Worm (Caenorhabditis elegans) whole organism, L4/young adult: ENCODE results near the gene clec-171.
A peak's percentile ranks its signal among the peaks of the same experiment; 100 is the strongest.

ENCODE experiments used
- W03F9.2 ChIP-seq: fragments of 150-350 bp; optimal IDR thresholded peaks from 2 replicates; lab custom pipeline; 2014; ENCODE audit warnings: missing biosample characterization, missing genetic modification characterization
- dao-5 ChIP-seq: sonication (generic microtip); optimal IDR thresholded peaks from 2 replicates; lab custom pipeline; 2016; ENCODE audit warnings: missing genotype, missing genetic modification characterization, moderate library complexity, missing compliant biosample characterization
- him-1 ChIP-seq: sonication (generic microtip); optimal IDR thresholded peaks from 2 replicates; lab custom pipeline; 2016; ENCODE audit warnings: missing genotype, missing genetic modification reagents, missing genetic modification characterization, missing compliant biosample characterization

The clec-171 gene

ce11 chrIV:1407049-1407448 lies 20.1 kb downstream of the clec-171 start:
- no peak for TF ChIP-seq dao-5 (tag; lab: Kevin White, UChicago)
- TF ChIP-seq W03F9.2 (tag; lab: Kevin White, UChicago) = no peak
- TF ChIP-seq him-1 (tag; lab: Kevin White, UChicago) = no peak

- no peak for TF ChIP-seq dao-5 (tag; lab: Kevin White, UChicago)
- TF ChIP-seq W03F9.2 (tag; lab: Kevin White, UChicago) = no peak
- no peak for TF ChIP-seq him-1 (tag; lab: Kevin White, UChicago)
Observed at ce11 chrIV:1406267-1406666, 20.9 kb downstream of the clec-171 start, which contains the start of gene spp-31. spp-31 (plus strand) TSS chrIV:1406567.

- no peak for TF ChIP-seq W03F9.2 (tag; lab: Kevin White, UChicago)
- TF ChIP-seq dao-5 (tag; lab: Kevin White, UChicago) = no peak
- TF ChIP-seq him-1 (tag; lab: Kevin White, UChicago) = no peak
Observed at ce11 chrIV:1405780-1406179, 21.4 kb downstream of the clec-171 start.

DNA sequence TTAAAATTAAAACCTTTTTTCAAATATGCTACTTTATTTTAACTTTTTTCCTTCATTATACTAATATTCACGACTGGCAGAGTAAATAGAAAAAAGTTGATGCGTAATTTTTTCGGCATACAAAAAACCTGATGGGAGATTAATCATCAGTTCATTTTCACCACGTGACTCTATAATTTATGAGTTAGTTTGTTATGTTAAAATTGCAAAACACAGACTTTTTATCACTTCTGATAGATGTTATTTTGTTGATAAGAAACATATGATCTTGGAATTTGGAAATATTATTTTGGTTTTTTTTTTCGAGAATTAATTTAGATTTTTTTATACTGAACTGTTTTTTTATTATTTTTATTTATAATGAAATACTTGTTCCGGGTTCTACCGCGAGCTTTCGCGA lies 23.2 kb downstream of the clec-171 start:
- TF ChIP-seq W03F9.2 (tag; lab: Kevin White, UChicago) = no peak

DNA sequence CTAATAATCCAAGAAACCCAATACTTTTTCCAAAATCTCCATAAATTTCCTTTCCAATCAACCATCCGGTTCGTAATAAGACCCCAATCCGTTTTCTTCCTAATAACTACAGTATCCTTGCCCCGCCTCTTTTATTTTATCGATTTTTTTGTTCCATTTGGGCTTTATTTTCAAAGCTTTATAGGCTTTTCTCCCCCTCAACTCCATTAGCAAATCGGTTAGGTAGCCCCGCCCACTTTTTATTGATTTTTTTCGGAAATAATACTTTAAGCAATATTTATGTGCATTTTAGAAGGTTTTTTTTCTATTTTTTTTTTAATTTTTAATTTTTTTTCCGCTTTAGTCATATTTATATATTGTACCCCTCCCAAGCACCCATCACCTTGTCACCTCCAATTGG lies 27.2 kb downstream of the clec-171 start:
- TF ChIP-seq dao-5 (tag; lab: Kevin White, UChicago) = no peak
- no peak for TF ChIP-seq him-1 (tag; lab: Kevin White, UChicago)
- no peak for TF ChIP-seq W03F9.2 (tag; lab: Kevin White, UChicago)

- TF ChIP-seq dao-5 (tag; lab: Kevin White, UChicago) (no peak), W03F9.2 (tag; lab: Kevin White, UChicago) (no peak), him-1 (tag; lab: Kevin White, UChicago) (no peak)
Observed at ce11 chrIV:1397895-1398294, 29.3 kb downstream of the clec-171 start.

- TF ChIP-seq W03F9.2 (tag; lab: Kevin White, UChicago) (no peak), dao-5 (tag; lab: Kevin White, UChicago) (no peak), him-1 (tag; lab: Kevin White, UChicago) (no peak)
Observed at ce11 chrIV:1394077-1394476, 33.1 kb downstream of the clec-171 start.

- no peak for TF ChIP-seq W03F9.2 (tag; lab: Kevin White, UChicago)
- no peak for TF ChIP-seq dao-5 (tag; lab: Kevin White, UChicago)
- TF ChIP-seq him-1 (tag; lab: Kevin White, UChicago) = no peak
Observed at ce11 chrIV:1391446-1391845, 35.7 kb downstream of the clec-171 start.

- TF ChIP-seq him-1 (tag; lab: Kevin White, UChicago) = no peak
- no peak for TF ChIP-seq dao-5 (tag; lab: Kevin White, UChicago)
- TF ChIP-seq W03F9.2 (tag; lab: Kevin White, UChicago) = no peak
Observed at ce11 chrIV:1390102-1390501, 37.1 kb downstream of the clec-171 start.

ce11 chrIV:1389599-1389998 lies 37.6 kb downstream of the clec-171 start:
- no peak for TF ChIP-seq him-1 (tag; lab: Kevin White, UChicago)
- no peak for TF ChIP-seq W03F9.2 (tag; lab: Kevin White, UChicago)
- TF ChIP-seq dao-5 (tag; lab: Kevin White, UChicago) = no peak

ce11 chrIV:1389021-1389420 lies 38.2 kb downstream of the clec-171 start:
- TF ChIP-seq W03F9.2 (tag; lab: Kevin White, UChicago) (no peak), him-1 (tag; lab: Kevin White, UChicago) (no peak), dao-5 (tag; lab: Kevin White, UChicago) (no peak)

- TF ChIP-seq W03F9.2 (tag; lab: Kevin White, UChicago) = no peak
- no peak for TF ChIP-seq him-1 (tag; lab: Kevin White, UChicago)
- TF ChIP-seq dao-5 (tag; lab: Kevin White, UChicago) = peak; percentile 0
Observed at ce11 chrIV:1388079-1388478, 39.1 kb downstream of the clec-171 start.

ce11 chrIV:1385915-1386314 lies 41.3 kb downstream of the clec-171 start, which contains the start of gene nhr-41:
nhr-41 (plus strand) TSS chrIV:1386215.
- TF ChIP-seq him-1 (tag; lab: Kevin White, UChicago) = no peak
- TF ChIP-seq W03F9.2 (tag; lab: Kevin White, UChicago) = no peak
- no peak for TF ChIP-seq dao-5 (tag; lab: Kevin White, UChicago)

DNA sequence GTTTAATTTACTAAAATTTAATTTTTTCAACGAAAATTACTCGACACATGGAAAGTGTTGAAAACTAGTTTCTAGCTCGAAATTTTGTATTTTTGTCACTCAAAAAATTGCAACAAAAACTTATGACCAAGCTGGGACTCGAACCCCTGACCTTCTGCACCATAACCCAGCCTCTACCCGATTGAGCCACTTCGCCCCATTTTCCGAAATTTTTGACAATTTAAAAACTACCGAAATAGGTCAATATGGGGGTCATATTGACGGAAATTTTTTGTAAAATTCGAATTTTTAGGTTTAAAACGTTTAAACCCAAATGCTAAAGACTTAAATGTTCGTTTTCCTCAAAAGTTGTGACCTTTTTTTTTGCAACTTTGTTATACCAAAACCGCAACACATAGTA lies 41.7 kb downstream of the clec-171 start:
- TF ChIP-seq him-1 (tag; lab: Kevin White, UChicago) (no peak), dao-5 (tag; lab: Kevin White, UChicago) (no peak), W03F9.2 (tag; lab: Kevin White, UChicago) (no peak)
